Worm (Caenorhabditis elegans): ENCODE measurements around the gene C44H9.4.

DNA sequence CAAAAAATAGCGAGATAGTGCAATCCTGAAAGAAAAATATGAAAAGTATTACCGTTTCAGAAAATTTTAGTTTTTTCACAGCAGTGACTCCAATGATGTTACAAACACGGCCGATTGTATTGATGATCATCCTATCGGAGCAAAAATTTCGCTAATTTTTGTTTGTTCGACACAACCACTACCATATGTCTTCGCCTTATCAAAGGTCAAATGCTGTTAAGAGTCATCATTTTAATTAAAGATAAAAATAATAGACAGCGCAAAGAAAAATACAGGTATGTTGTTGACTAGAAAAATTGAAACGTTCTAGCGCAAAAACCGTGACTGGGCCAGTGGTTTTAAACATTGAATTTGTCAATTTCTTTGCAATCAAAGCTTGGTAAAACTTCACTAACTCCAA is 16.9 kb downstream of the C44H9.4 start:
- TF ChIP-seq dao-5 (tag; optimal IDR thresholded peaks at IDR 0.05) (no peak), him-1 (tag; optimal IDR thresholded peaks at IDR 0.05) (no peak)
